Fruit fly (Drosophila melanogaster): ENCODE data around the gene LKRSDH.

Gene LKRSDH

DNA sequence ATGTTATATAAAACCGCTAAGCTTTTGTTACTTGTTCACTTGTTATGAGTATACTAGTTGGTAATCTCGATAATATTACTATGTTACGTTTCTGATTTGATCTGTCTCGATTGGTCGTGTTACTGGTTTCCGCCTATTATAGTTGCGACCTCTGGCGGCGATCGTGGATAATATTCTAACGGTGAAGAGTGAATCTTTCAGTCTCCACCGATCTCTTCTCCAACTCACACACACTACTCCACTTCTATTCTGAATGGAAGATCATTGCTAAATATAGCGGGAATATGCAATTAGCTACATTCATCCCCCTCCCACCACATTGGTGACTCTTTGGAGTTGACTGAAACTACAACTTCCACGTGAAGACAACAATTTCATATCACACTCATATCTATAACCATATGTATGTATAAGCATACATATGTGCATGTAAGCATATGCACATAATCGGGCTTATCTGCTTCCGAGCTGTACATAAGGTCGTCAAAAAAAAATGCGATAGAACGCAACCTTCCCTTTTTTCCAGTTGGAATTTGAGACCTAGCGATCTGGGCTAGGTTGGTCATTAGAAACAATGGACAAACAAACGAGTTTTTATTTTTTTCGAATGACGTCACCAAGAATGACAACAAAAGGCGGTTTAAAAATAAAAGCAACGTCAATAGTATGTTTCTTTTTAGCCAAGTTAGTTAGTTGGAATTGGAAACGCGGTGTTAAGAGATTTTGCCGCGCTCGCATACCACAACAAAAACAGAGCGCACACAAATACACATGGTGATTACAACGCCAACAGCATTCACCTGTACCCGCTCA lies 13.3 kb upstream of the LKRSDH start:
- TF ChIP-seq Nf-YA (GFP tag; IDR thresholded peaks at IDR 0.05) (0 out of 2 replicates have a peak, but pooled peaks have one; percentile 31), cas (GFP tag; IDR thresholded peaks at IDR 0.05) (no peak), Optix (GFP tag; IDR thresholded peaks at IDR 0.05) (no peak), stc (GFP tag; IDR thresholded peaks at IDR 0.05) (peak; percentile 9; the same call in 1 of the 2 replicates), amos (GFP tag; IDR thresholded peaks at IDR 0.05; ENCODE audit: partially characterized antibody) (no peak), cato (GFP tag; optimal IDR thresholded peaks at IDR 0.05; ENCODE audit: borderline replicate concordance) (no peak), exex (tag; optimal IDR thresholded peaks at IDR 0.05) (peak; percentile 49), gce (GFP tag; IDR thresholded peaks at IDR 0.05) (no peak), luna (GFP tag; optimal IDR thresholded peaks at IDR 0.05) (no peak), mirr (GFP tag; optimal IDR thresholded peaks at IDR 0.05) (peak; percentile 58), CG12769 (tag; optimal IDR thresholded peaks at IDR 0.05) (peak; percentile 13), ara (GFP tag; IDR thresholded peaks at IDR 0.05) (no peak), CG7372 (GFP tag; IDR thresholded peaks at IDR 0.05) (no peak), CG2199 (GFP tag; IDR thresholded peaks at IDR 0.05) (0 out of 3 replicates have a peak, but pooled peaks have one; percentile 8), Dip3 (GFP tag; optimal IDR thresholded peaks at IDR 0.05) (no peak), H15 (GFP tag; IDR thresholded peaks at IDR 0.05) (no peak), CG8290 (GFP tag; optimal IDR thresholded peaks at IDR 0.05) (no peak), CG8290 (tag; optimal IDR thresholded peaks at IDR 0.05) (peak in 1 of 2 experiments; percentile 27), CG11723 (GFP tag; optimal IDR thresholded peaks at IDR 0.05) (no peak), crol (GFP tag; IDR thresholded peaks at IDR 0.05) (no peak), ham (GFP tag; IDR thresholded peaks at IDR 0.05) (no peak), Atf6 (GFP tag; IDR thresholded peaks at IDR 0.05) (no peak), CTCF (GFP tag; optimal IDR thresholded peaks at IDR 0.05) (peak; percentile 89), CG10267 (tag; optimal IDR thresholded peaks at IDR 0.05) (no peak), CG2875 (GFP tag; optimal IDR thresholded peaks at IDR 0.05) (no peak), hb (GFP tag; IDR thresholded peaks at IDR 0.05; ENCODE audit: partially characterized antibody) (no peak), psq (GFP tag; optimal IDR thresholded peaks at IDR 0.05) (no peak), so (GFP tag; IDR thresholded peaks at IDR 0.05) (peak; percentile 21; the same call in 1 of the 3 replicates), Dek (tag; optimal IDR thresholded peaks at IDR 0.05) (no peak), insv (GFP tag; optimal IDR thresholded peaks at IDR 0.05) (peak in 1 of 2 experiments; percentile 60), pros (GFP tag; optimal IDR thresholded peaks at IDR 0.05) (no peak), grn (GFP tag; optimal IDR thresholded peaks at IDR 0.05) (no peak), CG4328 (GFP tag; optimal IDR thresholded peaks at IDR 0.05) (peak; percentile 37), twi (tag; optimal IDR thresholded peaks at IDR 0.05) (peak; percentile 21), CG15479 (GFP tag; optimal IDR thresholded peaks at IDR 0.05) (no peak), zfh1 (GFP tag; IDR thresholded peaks at IDR 0.05) (0 out of 3 replicates have a peak, but pooled peaks have one; percentile 3), Doc2 (GFP tag; IDR thresholded peaks at IDR 0.05) (no peak), Bteb2 (GFP tag; optimal IDR thresholded peaks at IDR 0.05) (no peak), dan (GFP tag; IDR thresholded peaks at IDR 0.05) (no peak), CrebB (tag; optimal IDR thresholded peaks at IDR 0.05) (no peak), hkb (optimal IDR thresholded peaks at IDR 0.05) (no peak), hkb (GFP tag; IDR thresholded peaks at IDR 0.05) (no peak), E2f1 (GFP tag; IDR thresholded peaks at IDR 0.05) (peak; percentile 40; the same call in 1 of the 2 replicates), E2f2 (GFP tag; IDR thresholded peaks at IDR 0.05) (peak; percentile 22; the same call in 1 of the 2 replicates), CG32532 (GFP tag; IDR thresholded peaks at IDR 0.05) (0 out of 2 replicates have a peak, but pooled peaks have one; percentile 28), Dbx (GFP tag; IDR thresholded peaks at IDR 0.05) (no peak), eve (GFP tag; optimal IDR thresholded peaks at IDR 0.05) (peak in 1 of 2 experiments; percentile 78), Kr (GFP tag; optimal IDR thresholded peaks at IDR 0.05) (no peak), sqz (GFP tag; optimal IDR thresholded peaks at IDR 0.05) (peak; percentile 94), HHEX (GFP tag; optimal IDR thresholded peaks at IDR 0.05) (no peak)
